Worm (Caenorhabditis elegans) whole organism, L1 larva: Measurements from ENCODE around the gene slfl-5.

Experiments used
- C16A3.4 ChIP-seq: fragments of 150-350 bp; optimal IDR thresholded peaks from 2 replicates; lab custom pipeline; 2014; ENCODE audit warnings: missing biosample characterization, missing genetic modification characterization
- Y116A8C.19 ChIP-seq: sonication (generic microtip); optimal IDR thresholded peaks from 2 replicates; lab custom pipeline; 2016; ENCODE audit warnings: missing compliant biosample characterization, missing genetic modification characterization, borderline replicate concordance
- aha-1 ChIP-seq: fragments of 150-350 bp; optimal IDR thresholded peaks from 2 replicates; lab custom pipeline; 2014; ENCODE audit warnings: missing biosample characterization, missing genetic modification characterization
- blmp-1 ChIP-seq: fragments of 150-350 bp; optimal IDR thresholded peaks from 2 replicates; lab custom pipeline; 2014; ENCODE audit warnings: missing biosample characterization, missing genetic modification characterization
- ceh-82 ChIP-seq, 3 experiments: fragments of 150-350 bp in 1 of 3; sonication (generic microtip) in 2 of 3; optimal IDR thresholded peaks; 2 replicates each; lab custom pipeline; 2014 to 2017; ENCODE audit warnings: missing biosample characterization in 3 of 3, missing genetic modification characterization in 3 of 3
- ceh-90 ChIP-seq: sonication (generic microtip); optimal IDR thresholded peaks from 2 replicates; lab custom pipeline; 2016; ENCODE audit warnings: missing genetic modification characterization, missing compliant biosample characterization
- dpl-1 ChIP-seq, 3 experiments: fragments of 150-350 bp in 2 of 3; sonication (generic microtip) in 1 of 3; optimal IDR thresholded peaks; 2 replicates each; lab custom pipeline; 2014 to 2017; ENCODE audit warnings: missing biosample characterization in 3 of 3, missing genetic modification characterization in 3 of 3, missing genetic modification reagents in 3 of 3
- efl-1 ChIP-seq, 4 experiments: fragments of 150-350 bp; optimal IDR thresholded peaks in 3 of 4; peaks in 1 of 4; 1 replicate in 1 of 4; 2 replicates in 3 of 4; lab custom pipeline; 2014; ENCODE audit warnings: missing biosample characterization in 2 of 4, missing genetic modification characterization in 2 of 4, missing genetic modification reagents in 2 of 4
- efl-3 ChIP-seq: fragments of 200-800 bp; sonication (Bioruptor generic); optimal IDR thresholded peaks from 2 replicates; lab custom pipeline; 2018; ENCODE audit warnings: mild to moderate bottlenecking, missing genetic modification characterization, missing compliant biosample characterization
- ets-5 ChIP-seq: fragments of 200-800 bp; sonication (Bioruptor generic); IDR thresholded peaks from 2 replicates; pipeline ENCODE4 v1.3.6; 2022; ENCODE audit warnings: missing genetic modification characterization, missing compliant biosample characterization
- fkh-4 ChIP-seq: sonication (generic microtip); optimal IDR thresholded peaks from 2 replicates; lab custom pipeline; 2016; ENCODE audit warnings: missing compliant biosample characterization, missing genetic modification characterization, borderline replicate concordance
- grh-1 ChIP-seq: fragments of 200-800 bp; sonication (Bioruptor generic); IDR thresholded peaks from 2 replicates; pipeline ENCODE4 v1.3.6; 2022; ENCODE audit warnings: missing genetic modification reagents, missing genetic modification characterization, missing compliant biosample characterization
- hlh-4 ChIP-seq: sonication (generic microtip); optimal IDR thresholded peaks from 2 replicates; lab custom pipeline; 2016; ENCODE audit warnings: mild to moderate bottlenecking, missing genetic modification characterization, missing compliant biosample characterization
- hpl-2 ChIP-seq: fragments of 150-350 bp; optimal IDR thresholded peaks from 2 replicates; lab custom pipeline; 2014; ENCODE audit warnings: missing biosample characterization, missing genetic modification reagents, missing genetic modification characterization
- lin-14 ChIP-seq: fragments of 200-800 bp; sonication (Bioruptor generic); optimal IDR thresholded peaks from 2 replicates; lab custom pipeline; 2018; ENCODE audit warnings: mild to moderate bottlenecking, missing genetic modification characterization, moderate library complexity, missing compliant biosample characterization
- lin-15B ChIP-seq: fragments of 150-350 bp; sonication (generic microtip); optimal IDR thresholded peaks from 3 replicates; lab custom pipeline; 2014; ENCODE audit warnings: missing biosample characterization, missing genetic modification characterization
- lin-35 ChIP-seq, 2 experiments: fragments of 150-350 bp; optimal IDR thresholded peaks; 2 replicates each; lab custom pipeline; 2014; ENCODE audit warnings: missing biosample characterization in 2 of 2, missing genetic modification characterization in 2 of 2, missing genetic modification reagents in 2 of 2
- lir-3 ChIP-seq: sonication (generic microtip); optimal IDR thresholded peaks from 2 replicates; lab custom pipeline; 2016; ENCODE audit warnings: mild to moderate bottlenecking, missing genetic modification characterization, moderate library complexity, missing compliant biosample characterization; ENCODE audit not compliant: poor library complexity
- lsy-2 ChIP-seq, 2 experiments: fragments of 150-350 bp; optimal IDR thresholded peaks; 2 replicates each; lab custom pipeline; 2014; ENCODE audit warnings: missing biosample characterization in 2 of 2, missing genetic modification characterization in 2 of 2
- mdl-1 ChIP-seq, 2 experiments: fragments of 150-350 bp; optimal IDR thresholded peaks; 2 replicates each; lab custom pipeline; 2014 to 2017; ENCODE audit warnings: missing biosample characterization in 2 of 2, missing genetic modification characterization in 2 of 2, inconsistent platforms in 1 of 2
- mef-2 ChIP-seq: fragments of 150-350 bp; optimal IDR thresholded peaks from 2 replicates; lab custom pipeline; 2014; ENCODE audit warnings: missing biosample characterization, missing genetic modification characterization
- mep-1 ChIP-seq: fragments of 150-350 bp; optimal IDR thresholded peaks from 2 replicates; lab custom pipeline; 2014; ENCODE audit warnings: missing biosample characterization, missing genetic modification characterization
- nhr-19 ChIP-seq: fragments of 200-800 bp; sonication (Bioruptor generic); conservative IDR thresholded peaks from 2 replicates; pipeline ENCODE4 v1.3.6; 2022; ENCODE audit warnings: missing genetic modification characterization, missing compliant biosample characterization
- nhr-47 ChIP-seq: sonication (generic microtip); optimal IDR thresholded peaks from 2 replicates; lab custom pipeline; 2016; ENCODE audit warnings: mild to moderate bottlenecking, missing genetic modification characterization, moderate library complexity, missing compliant biosample characterization
- nhr-71 ChIP-seq: sonication (generic microtip); optimal IDR thresholded peaks from 2 replicates; lab custom pipeline; 2016; ENCODE audit warnings: mild to moderate bottlenecking, missing genetic modification characterization, moderate library complexity, missing compliant biosample characterization
- nhr-76 ChIP-seq: sonication (generic microtip); optimal IDR thresholded peaks from 2 replicates; lab custom pipeline; 2017; ENCODE audit warnings: missing biosample characterization, missing genetic modification characterization
- nhr-77 ChIP-seq: fragments of 150-350 bp; optimal IDR thresholded peaks from 2 replicates; lab custom pipeline; 2014; ENCODE audit warnings: missing biosample characterization, missing genetic modification characterization
- nhr-85 ChIP-seq: sonication (generic microtip); peaks from one replicate; lab custom pipeline; 2016; ENCODE audit warnings: missing genetic modification characterization, inconsistent platforms, missing compliant biosample characterization
- pag-3 ChIP-seq: sonication (generic microtip); optimal IDR thresholded peaks from 2 replicates; lab custom pipeline; 2017; ENCODE audit warnings: missing genetic modification characterization, mild to moderate bottlenecking, missing compliant biosample characterization, antibody characterized with exemption, borderline replicate concordance; ENCODE audit not compliant: insufficient read depth
- pqm-1 ChIP-seq: sonication (generic microtip); optimal IDR thresholded peaks from 3 replicates; lab custom pipeline; 2017; ENCODE audit warnings: missing biosample characterization, missing genetic modification characterization
- skn-1 ChIP-seq: fragments of 150-350 bp; optimal IDR thresholded peaks from 2 replicates; lab custom pipeline; 2014; ENCODE audit warnings: missing biosample characterization, missing genetic modification characterization
- snu-23 ChIP-seq: sonication (generic microtip); optimal IDR thresholded peaks from 2 replicates; lab custom pipeline; 2016; ENCODE audit warnings: missing genetic modification characterization, missing compliant biosample characterization
- swsn-7 ChIP-seq: sonication (generic microtip); optimal IDR thresholded peaks from 2 replicates; lab custom pipeline; 2016; ENCODE audit warnings: missing genetic modification characterization, missing compliant biosample characterization
- tbx-2 ChIP-seq: sonication (generic microtip); optimal IDR thresholded peaks from 2 replicates; lab custom pipeline; 2016; ENCODE audit warnings: missing genetic modification characterization, missing compliant biosample characterization
- unc-130 ChIP-seq: fragments of 150-350 bp; optimal IDR thresholded peaks from 2 replicates; lab custom pipeline; 2017; ENCODE audit warnings: missing biosample characterization, missing genetic modification characterization, inconsistent platforms
- unc-62 ChIP-seq: fragments of 150-350 bp; optimal IDR thresholded peaks from 2 replicates; lab custom pipeline; 2014; ENCODE audit warnings: missing biosample characterization, missing genetic modification reagents, missing genetic modification characterization
- vab-15 ChIP-seq: sonication (generic microtip); optimal IDR thresholded peaks from 2 replicates; lab custom pipeline; 2017; ENCODE audit warnings: missing genotype, mild to moderate bottlenecking, missing genetic modification characterization, missing compliant biosample characterization
- xbp-1 ChIP-seq: sonication (generic microtip); optimal IDR thresholded peaks from 2 replicates; lab custom pipeline; 2016; ENCODE audit warnings: missing genetic modification characterization, missing compliant biosample characterization
- ztf-11 ChIP-seq, 2 experiments: sonication (generic microtip); optimal IDR thresholded peaks; 2 replicates each; lab custom pipeline; 2016 to 2017; ENCODE audit warnings: missing genetic modification characterization in 2 of 2, missing biosample characterization in 1 of 2, missing compliant biosample characterization in 1 of 2

The slfl-5 gene

DNA sequence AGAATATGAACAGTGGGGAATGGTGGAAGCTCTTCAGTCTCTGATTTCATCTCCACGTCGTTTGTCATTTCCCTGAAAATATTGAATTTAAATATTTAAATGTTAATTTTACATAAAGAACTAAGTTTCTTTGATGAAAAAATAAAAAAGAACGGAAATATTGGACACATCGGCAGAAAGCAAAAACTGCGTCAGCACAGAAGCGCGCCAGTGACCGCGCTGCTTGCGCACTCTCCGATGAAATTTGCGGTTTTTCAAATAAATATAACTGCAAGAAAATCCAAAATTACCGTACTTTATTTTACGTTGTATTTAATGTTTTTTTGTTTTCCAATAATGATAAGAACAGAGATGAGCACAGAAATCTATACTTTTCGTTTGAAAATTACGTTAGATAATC, 46.7 kb upstream of the slfl-5 start, which contains the start of the genes srpa-68 and srh-16 (continued):
- TF ChIP-seq xbp-1 (tag; lab: Kevin White, UChicago) (peak; percentile 93), nhr-85 (peak; percentile 98), lin-15B (tag; lab: Kevin White, UChicago) (peak; percentile 70), efl-3 (GFP tag; lab: Kevin White, UChicago) (peak; percentile 36), nhr-77 (tag; lab: Kevin White, UChicago) (peak; percentile 77), fkh-4 (tag; lab: Kevin White, UChicago) (peak; percentile 15)

DNA sequence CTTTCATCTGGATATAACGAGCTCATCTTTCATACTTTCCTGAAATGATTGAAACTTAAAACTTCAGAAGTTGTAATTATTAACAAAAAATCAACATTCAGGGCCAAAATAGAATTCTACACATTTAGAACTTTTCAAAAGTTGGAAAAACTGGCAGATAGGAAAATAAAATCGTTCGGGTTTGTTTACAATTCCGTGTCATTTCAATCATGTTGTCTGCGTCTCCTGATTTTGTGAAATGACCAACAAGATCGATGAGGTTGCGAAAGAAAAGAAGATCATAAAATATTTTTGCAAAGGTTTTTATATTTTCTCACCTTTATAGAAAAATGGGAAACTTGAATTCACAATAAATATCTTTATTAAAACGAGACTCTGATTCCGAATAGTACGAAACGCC, 43.7 kb upstream of the slfl-5 start, which contains the start of gene rskd-1:
Gene rskd-1, minus strand, starts transcription at position 39 of the 400 bp plus-strand sequence.
- TF ChIP-seq grh-1 (GFP tag; lab: Robert Waterston, UW), result no peak
- peak; percentile 6 for TF ChIP-seq skn-1 (tag; lab: Kevin White, UChicago)
- no peak for TF ChIP-seq ets-5
- TF ChIP-seq ceh-82 (tag; optimal IDR thresholded peaks at IDR 0.05; lab: Kevin White, UChicago), result no peak
- TF ChIP-seq blmp-1 (tag; lab: Kevin White, UChicago), result peak; percentile 36
- TF ChIP-seq C16A3.4, result peak; percentile 39
- TF ChIP-seq nhr-19 (GFP tag; lab: Robert Waterston, UW), result no peak
- peak; percentile 6 for TF ChIP-seq nhr-71 (tag; lab: Kevin White, UChicago)
- TF ChIP-seq efl-3 (GFP tag; lab: Kevin White, UChicago), result no peak
- no peak for TF ChIP-seq unc-62 (GFP tag; lab: Kevin White, UChicago)
- peak; percentile 53 for TF ChIP-seq lin-14 (GFP tag; lab: Kevin White, UChicago)
- no peak for TF ChIP-seq mdl-1 (tag; optimal IDR thresholded peaks at IDR 0.05; lab: Kevin White, UChicago)
- TF ChIP-seq dpl-1 (GFP tag; optimal IDR thresholded peaks at IDR 0.05; lab: Kevin White, UChicago), result peak in 2 of 3 experiments; percentile 13 to 28
- no peak for TF ChIP-seq hpl-2
- peak in 1 of 2 experiments; percentile 35 for TF ChIP-seq lsy-2 (tag; optimal IDR thresholded peaks at IDR 0.05; lab: Kevin White, UChicago)
- no peak for TF ChIP-seq tbx-2 (tag; lab: Kevin White, UChicago)
- no peak for TF ChIP-seq ztf-11 (tag; optimal IDR thresholded peaks at IDR 0.05; lab: Kevin White, UChicago)
- TF ChIP-seq lin-35 (GFP tag; optimal IDR thresholded peaks at IDR 0.05; lab: Kevin White, UChicago), result peak in 1 of 2 experiments; percentile 14
- TF ChIP-seq hlh-4 (tag; lab: Kevin White, UChicago), result no peak
- peak; percentile 47 for TF ChIP-seq mep-1
- TF ChIP-seq mef-2, result no peak
- peak in 1 of 2 experiments; percentile 31 for TF ChIP-seq efl-1 (optimal IDR thresholded peaks at IDR 0.05; lab: Kevin White, UChicago)
- peak; percentile 24 to 76 for TF ChIP-seq efl-1 (GFP tag; optimal IDR thresholded peaks at IDR 0.05 in 1 of 2; lab: Kevin White, UChicago)
- no peak for TF ChIP-seq nhr-47 (tag; lab: Kevin White, UChicago)
- TF ChIP-seq snu-23 (GFP tag; lab: Kevin White, UChicago), result peak; percentile 29
- no peak for TF ChIP-seq nhr-85
- TF ChIP-seq, all 84 proteins: peak for 11

DNA sequence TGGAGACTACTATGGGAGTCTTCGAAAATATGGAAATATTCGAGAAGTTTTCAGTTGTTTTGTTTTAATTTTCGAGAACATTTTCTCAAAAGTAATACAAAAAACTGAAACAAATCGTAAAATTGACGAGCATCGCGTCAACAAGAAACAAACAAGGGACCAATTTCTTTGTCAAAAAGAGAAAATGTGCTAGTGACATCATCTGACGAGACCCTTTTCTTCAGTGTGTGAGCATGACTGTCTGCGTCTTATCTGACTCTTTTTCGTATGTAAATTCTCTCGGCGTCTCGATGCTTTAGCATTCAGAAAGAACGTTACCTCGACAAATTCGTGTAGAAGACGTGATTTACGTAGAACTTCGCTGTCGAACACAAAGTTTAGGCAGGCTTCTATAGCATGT, 42.8 kb upstream of the slfl-5 start:
- TF ChIP-seq snu-23 (GFP tag; lab: Kevin White, UChicago) (no peak), efl-1 (optimal IDR thresholded peaks at IDR 0.05; lab: Kevin White, UChicago) (no peak), efl-1 (GFP tag; optimal IDR thresholded peaks at IDR 0.05 in 1 of 2; lab: Kevin White, UChicago) (peak in 1 of 2 experiments; percentile 22), ceh-82 (tag; optimal IDR thresholded peaks at IDR 0.05; lab: Kevin White, UChicago) (peak in 1 of 3 experiments; percentile 13), lin-35 (GFP tag; optimal IDR thresholded peaks at IDR 0.05; lab: Kevin White, UChicago) (peak in 1 of 2 experiments; percentile 2), lin-14 (GFP tag; lab: Kevin White, UChicago) (peak; percentile 67), ztf-11 (tag; optimal IDR thresholded peaks at IDR 0.05; lab: Kevin White, UChicago) (no peak), lsy-2 (tag; optimal IDR thresholded peaks at IDR 0.05; lab: Kevin White, UChicago) (peak in 1 of 2 experiments; percentile 34), nhr-77 (tag; lab: Kevin White, UChicago) (no peak)

ce11 chrV:12283187-12283586, 38.3 kb upstream of the slfl-5 start, which contains the start of gene F55C5.10:
Gene F55C5.10, plus strand, starts transcription at chrV:12283487.
- TF ChIP-seq vab-15 (tag; lab: Kevin White, UChicago), result no peak
- no peak for TF ChIP-seq ztf-11 (tag; optimal IDR thresholded peaks at IDR 0.05; lab: Kevin White, UChicago)
- TF ChIP-seq snu-23 (GFP tag; lab: Kevin White, UChicago), result no peak
- TF ChIP-seq unc-130 (tag; lab: Kevin White, UChicago), result no peak
- TF ChIP-seq ceh-90 (tag; lab: Kevin White, UChicago), result no peak
- TF ChIP-seq lir-3, result no peak
- no peak for TF ChIP-seq swsn-7 (tag; lab: Kevin White, UChicago)
- TF ChIP-seq pqm-1 (tag; lab: Kevin White, UChicago), result no peak
- no peak for TF ChIP-seq dpl-1 (GFP tag; optimal IDR thresholded peaks at IDR 0.05; lab: Kevin White, UChicago)
- TF ChIP-seq unc-62 (GFP tag; lab: Kevin White, UChicago), result no peak
- no peak for TF ChIP-seq C16A3.4
- TF ChIP-seq aha-1, result no peak
- no peak for TF ChIP-seq mdl-1 (tag; optimal IDR thresholded peaks at IDR 0.05; lab: Kevin White, UChicago)
- TF ChIP-seq nhr-76 (tag; lab: Kevin White, UChicago), result no peak
- TF ChIP-seq pag-3 (tag; lab: Kevin White, UChicago), result no peak
- no peak for TF ChIP-seq Y116A8C.19
- TF ChIP-seq, all 84 proteins: peak for 0
